Fruit fly (Drosophila melanogaster) whole organism, prepupa: ENCODE measurements around the gene eIF4A.

ENCODE experiments used
- Blimp-1 ChIP-seq: fragments of 200-800 bp; sonication (Bioruptor generic); optimal IDR thresholded peaks from 3 replicates; lab custom pipeline; 2017; ENCODE audit warnings: missing biosample characterization, missing genetic modification characterization, mild to moderate bottlenecking, moderate library complexity, missing genetic modification reagents
- CG10669 ChIP-seq: fragments of 200-800 bp; sonication (Bioruptor generic); optimal IDR thresholded peaks from 3 replicates; lab custom pipeline; 2018; ENCODE audit warnings: missing biosample characterization, mild to moderate bottlenecking, missing genetic modification characterization, moderate library complexity
- CG15336 ChIP-seq: fragments of 200-800 bp; sonication (Bioruptor generic); IDR thresholded peaks from 2 replicates; pipeline ENCODE4 v1.3.6; 2022; ENCODE audit warnings: missing biosample characterization, missing genetic modification characterization
- CG16779 ChIP-seq: fragments of 200-800 bp; sonication (Bioruptor generic); optimal IDR thresholded peaks from 3 replicates; lab custom pipeline; 2017; ENCODE audit warnings: missing biosample characterization, mild to moderate bottlenecking, missing genetic modification characterization
- CG3032 ChIP-seq: fragments of 200-800 bp; optimal IDR thresholded peaks from 2 replicates; lab custom pipeline; 2019; ENCODE audit warnings: missing biosample characterization, mild to moderate bottlenecking, missing genetic modification characterization, moderate library complexity
- CG31627 ChIP-seq: fragments of 200-800 bp; sonication (Bioruptor generic); optimal IDR thresholded peaks from 3 replicates; lab custom pipeline; 2016; ENCODE audit warnings: missing biosample characterization, missing genetic modification characterization
- CG34406 ChIP-seq: fragments of 200-800 bp; sonication (Bioruptor generic); optimal IDR thresholded peaks from 3 replicates; lab custom pipeline; 2016; ENCODE audit warnings: missing biosample characterization, missing genetic modification characterization
- CG6163 ChIP-seq: fragments of 200-800 bp; sonication (Bioruptor generic); IDR thresholded peaks from 3 replicates; pipeline ENCODE4 v1.3.6; 2022; ENCODE audit warnings: missing biosample characterization, missing genetic modification characterization
- CG6276 ChIP-seq: fragments of 200-800 bp; sonication (Bioruptor generic); optimal IDR thresholded peaks from 2 replicates; lab custom pipeline; 2017; ENCODE audit warnings: missing biosample characterization, mild to moderate bottlenecking, missing genetic modification characterization
- CG6854 ChIP-seq: fragments of 200-800 bp; sonication (Bioruptor generic); optimal IDR thresholded peaks from 2 replicates; lab custom pipeline; 2017; ENCODE audit warnings: missing biosample characterization, mild to moderate bottlenecking, missing genetic modification characterization
- CG7368 ChIP-seq: fragments of 200-800 bp; sonication (Bioruptor generic); optimal IDR thresholded peaks from 3 replicates; lab custom pipeline; 2016; ENCODE audit warnings: missing biosample characterization, missing genetic modification characterization
- CG8632 ChIP-seq: fragments of 200-800 bp; sonication (Bioruptor generic); optimal IDR thresholded peaks from 3 replicates; lab custom pipeline; 2016; ENCODE audit warnings: missing biosample characterization, missing genetic modification characterization
- CG9139 ChIP-seq: fragments of 200-800 bp; sonication (Bioruptor generic); optimal IDR thresholded peaks from 3 replicates; lab custom pipeline; 2017; ENCODE audit warnings: missing biosample characterization, mild to moderate bottlenecking, missing genetic modification characterization
- Eip75B ChIP-seq: fragments of 200-800 bp; sonication (Bioruptor generic); optimal IDR thresholded peaks from 3 replicates; lab custom pipeline; 2016; ENCODE audit warnings: missing biosample characterization, missing genetic modification characterization
- Ets21C ChIP-seq: fragments of 200-800 bp; sonication (Bioruptor generic); optimal IDR thresholded peaks from 3 replicates; lab custom pipeline; 2016; ENCODE audit warnings: missing biosample characterization, missing genetic modification characterization
- Ets96B ChIP-seq: fragments of 200-800 bp; optimal IDR thresholded peaks from 2 replicates; lab custom pipeline; 2019; ENCODE audit warnings: missing biosample characterization, mild to moderate bottlenecking, missing genetic modification characterization, moderate library complexity
- Hr38 ChIP-seq: sonication (Bioruptor generic); optimal IDR thresholded peaks from 2 replicates; lab custom pipeline; 2016; ENCODE audit warnings: missing biosample characterization, missing genetic modification characterization
- Met ChIP-seq: fragments of 200-800 bp; sonication (Bioruptor generic); optimal IDR thresholded peaks from 3 replicates; lab custom pipeline; 2016; ENCODE audit warnings: missing biosample characterization, missing genetic modification characterization
- OdsH ChIP-seq: fragments of 200-800 bp; sonication (Bioruptor generic); optimal IDR thresholded peaks from 3 replicates; lab custom pipeline; 2016; ENCODE audit warnings: missing biosample characterization, missing genetic modification characterization
- Smox ChIP-seq: fragments of 200-800 bp; sonication (Bioruptor generic); optimal IDR thresholded peaks from 3 replicates; lab custom pipeline; 2016; ENCODE audit warnings: missing biosample characterization, missing genetic modification characterization
- Sox102F ChIP-seq: fragments of 200-800 bp; sonication (Bioruptor generic); optimal IDR thresholded peaks from 2 replicates; lab custom pipeline; 2016; ENCODE audit warnings: missing biosample characterization, mild to moderate bottlenecking, missing genetic modification characterization
- Sox14 ChIP-seq: fragments of 200-800 bp; sonication (Bioruptor generic); optimal IDR thresholded peaks from 3 replicates; lab custom pipeline; 2016; ENCODE audit warnings: missing biosample characterization, missing genetic modification characterization
- cyc ChIP-seq: fragments of 200-800 bp; sonication (Bioruptor generic); optimal IDR thresholded peaks from 3 replicates; lab custom pipeline; 2016; ENCODE audit warnings: missing biosample characterization, missing genetic modification characterization
- dsx ChIP-seq: fragments of 200-800 bp; optimal IDR thresholded peaks from 3 replicates; lab custom pipeline; 2019; ENCODE audit warnings: missing biosample characterization, mild to moderate bottlenecking, missing genetic modification characterization, moderate library complexity; ENCODE audit not compliant: poor library complexity, severe bottlenecking
- eg ChIP-seq: fragments of 200-800 bp; sonication (Bioruptor generic); IDR thresholded peaks from 3 replicates; pipeline ENCODE4 v1.3.6; 2022; ENCODE audit warnings: missing biosample characterization, missing genetic modification characterization
- fkh ChIP-seq: fragments of 200-800 bp; sonication (Bioruptor generic); optimal IDR thresholded peaks from 3 replicates; lab custom pipeline; 2017; ENCODE audit warnings: missing biosample characterization, mild to moderate bottlenecking, missing genetic modification characterization, moderate library complexity
- lz ChIP-seq: fragments of 200-800 bp; sonication (Bioruptor generic); optimal IDR thresholded peaks from 3 replicates; lab custom pipeline; 2016; ENCODE audit warnings: missing biosample characterization, missing genetic modification characterization
- pdm3 ChIP-seq: fragments of 200-800 bp; sonication (Bioruptor generic); optimal IDR thresholded peaks from 3 replicates; lab custom pipeline; 2016; ENCODE audit warnings: missing biosample characterization, missing genetic modification characterization
- ss ChIP-seq, 2 experiments: fragments of 200-800 bp; sonication (Bioruptor generic); optimal IDR thresholded peaks; 2 replicates in 1 of 2; 3 replicates in 1 of 2; lab custom pipeline; 2017 to 2018; ENCODE audit warnings: mild to moderate bottlenecking in 2 of 2, missing biosample characterization in 2 of 2, missing genetic modification characterization in 2 of 2, moderate library complexity in 1 of 2
- vri ChIP-seq: fragments of 200-800 bp; sonication (Bioruptor generic); optimal IDR thresholded peaks from 3 replicates; lab custom pipeline; 2016; ENCODE audit warnings: missing biosample characterization, mild to moderate bottlenecking, missing genetic modification characterization

eIF4A gene

dm6 chr2L:5959863-5960658 lies 21.5 kb upstream of the eIF4A start, which contains the start of gene Vm26Aa:
TSS of gene Vm26Aa (minus strand) at chr2L:5960340.
- TF ChIP-seq CG15336 (no peak), Hr38 (GFP tag; lab: Kevin White, UChicago) (no peak), Eip75B (GFP tag; lab: Kevin White, UChicago) (no peak), vri (no peak), eg (GFP tag; lab: Robert Waterston, UW) (no peak), Met (GFP tag; lab: Kevin White, UChicago) (no peak), CG7368 (no peak), Blimp-1 (GFP tag; lab: Kevin White, UChicago) (no peak), Sox14 (GFP tag; lab: Kevin White, UChicago) (no peak), Ets96B (tag; lab: Kevin White, UChicago) (no peak), CG8632 (GFP tag; lab: Kevin White, UChicago) (no peak), CG3032 (tag; lab: Kevin White, UChicago) (no peak), Ets21C (no peak), dsx (GFP tag; lab: Kevin White, UChicago) (no peak), CG6854 (GFP tag; lab: Kevin White, UChicago) (no peak)

DNA sequence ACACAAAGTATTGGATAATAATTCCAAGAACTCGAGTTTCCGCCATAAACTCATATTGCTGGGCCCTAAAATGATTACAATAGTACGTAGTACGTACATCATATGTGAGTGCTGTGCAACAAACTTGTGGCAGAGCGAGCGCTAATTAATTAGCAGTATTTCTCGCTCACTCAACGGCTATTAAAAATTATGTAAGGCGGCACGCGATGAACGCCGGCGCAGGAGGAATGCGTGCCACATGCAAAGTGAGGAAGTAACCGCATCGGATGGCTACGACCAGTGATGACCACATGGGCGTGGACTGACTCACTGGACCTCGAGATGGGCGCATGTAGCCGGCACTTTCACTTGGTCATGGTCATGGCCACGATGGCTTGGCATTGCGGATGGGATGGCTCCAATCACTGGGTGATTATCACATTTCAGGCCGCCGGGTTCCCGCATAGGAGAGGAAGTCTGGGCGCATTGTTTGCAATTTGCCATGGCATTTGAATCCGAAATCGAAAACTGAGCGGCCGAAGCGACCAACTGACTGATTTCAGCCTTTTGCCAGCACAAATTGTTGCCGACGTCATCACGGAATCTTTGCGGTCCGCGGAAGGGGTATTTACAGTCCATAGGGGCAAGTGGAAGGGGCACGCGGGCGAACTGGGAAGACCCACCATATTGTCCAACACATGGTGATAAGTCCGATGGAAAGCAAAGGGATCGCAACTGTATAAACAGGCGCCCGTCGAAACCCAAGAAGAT lies 20.2 kb upstream of the eIF4A start:
- no peak for TF ChIP-seq vri
- TF ChIP-seq CG10669 (GFP tag; lab: Kevin White, UChicago), result no peak
- peak in 1 of 2 experiments; percentile 98 for TF ChIP-seq ss (GFP tag; optimal IDR thresholded peaks at IDR 0.05; lab: Kevin White, UChicago)
- TF ChIP-seq Smox, result no peak
- TF ChIP-seq, all 60 proteins: peak for 1

DNA sequence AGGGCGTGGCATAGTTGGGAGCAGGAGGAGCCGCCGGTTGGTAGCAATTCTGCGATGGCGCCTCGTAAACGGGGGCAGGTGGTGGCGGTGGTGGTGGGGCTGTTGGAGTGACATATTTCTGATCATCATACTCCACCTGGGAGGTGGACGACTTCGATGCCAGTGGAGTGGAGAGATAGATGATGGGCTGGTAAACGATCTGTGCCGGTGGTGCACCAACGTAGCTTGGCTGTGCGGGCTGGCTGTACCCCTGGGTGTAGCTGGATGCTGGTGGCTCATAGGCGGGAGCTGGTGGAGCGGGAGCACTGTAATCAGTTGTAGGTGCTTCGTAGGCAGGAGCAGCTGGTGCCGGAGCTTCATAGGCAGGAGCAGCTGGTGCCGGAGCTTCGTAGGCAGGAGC lies 18.3 kb upstream of the eIF4A start:
- TF ChIP-seq Sox102F (GFP tag; lab: Kevin White, UChicago), result no peak
- TF ChIP-seq Sox14 (GFP tag; lab: Kevin White, UChicago), result no peak
- no peak for TF ChIP-seq CG9139 (GFP tag; lab: Kevin White, UChicago)
- TF ChIP-seq Met (GFP tag; lab: Kevin White, UChicago), result no peak
- no peak for TF ChIP-seq eg (GFP tag; lab: Robert Waterston, UW)

- TF ChIP-seq pdm3 (GFP tag; lab: Kevin White, UChicago) (no peak), dsx (GFP tag; lab: Kevin White, UChicago) (no peak), Sox102F (GFP tag; lab: Kevin White, UChicago) (no peak), CG8632 (GFP tag; lab: Kevin White, UChicago) (no peak), CG16779 (tag; lab: Kevin White, UChicago) (no peak), lz (GFP tag; lab: Kevin White, UChicago) (no peak), CG31627 (GFP tag; lab: Kevin White, UChicago) (no peak), CG6163 (GFP tag; lab: Robert Waterston, UW) (no peak), cyc (GFP tag; lab: Kevin White, UChicago) (no peak), CG9139 (GFP tag; lab: Kevin White, UChicago) (no peak), CG34406 (GFP tag; lab: Kevin White, UChicago) (no peak), CG6276 (GFP tag; lab: Kevin White, UChicago) (no peak), fkh (GFP tag; lab: Kevin White, UChicago) (no peak), OdsH (GFP tag; lab: Kevin White, UChicago) (no peak), CG15336 (no peak), eg (GFP tag; lab: Robert Waterston, UW) (no peak)
Measured at dm6 chr2L:5964211-5964610, 17.4 kb upstream of the eIF4A start.
